Worm (Caenorhabditis elegans): ENCODE measurements around the gene K02G10.5.

- no peak for TF ChIP-seq ztf-29 (GFP tag; IDR thresholded peaks at IDR 0.05)
- TF ChIP-seq ref-1 (GFP tag; conservative IDR thresholded peaks at IDR 0.05), result no peak
- TF ChIP-seq med-1 (GFP tag; optimal IDR thresholded peaks at IDR 0.05; ENCODE audit: insufficient read depth), result no peak
- TF ChIP-seq T22C8.4 (GFP tag; IDR thresholded peaks at IDR 0.05), result peak; percentile 5; the same call in 1 of the 2 replicates
- no peak for TF ChIP-seq tab-1 (GFP tag; IDR thresholded peaks at IDR 0.05)
- TF ChIP-seq ztf-23 (GFP tag; IDR thresholded peaks at IDR 0.05), result peak; percentile 77
- peak; percentile 72 for TF ChIP-seq flt-1 (GFP tag; IDR thresholded peaks at IDR 0.05)
These were observed 20.8 kb upstream of the K02G10.5 start, which contains the start of the genes dnj-14 and glit-1 for ce11 chrX:4711698-4712329.

All from whole organism, midembryonic.